Worm (Caenorhabditis elegans) whole organism, L3 larva: ENCODE measurements around the gene ZK1240.6.
A peak's percentile ranks its signal among the peaks of the same experiment; 100 is the strongest.

ENCODE experiments used
- ZK546.5 ChIP-seq: sonication (generic microtip); optimal IDR thresholded peaks from 2 replicates; lab custom pipeline; 2017; ENCODE audit warnings: missing biosample characterization, missing genetic modification characterization
- ama-1 ChIP-seq: fragments of 150-350 bp; optimal IDR thresholded peaks from 2 replicates; lab custom pipeline; 2018
- ceh-28 ChIP-seq: fragments of 150-350 bp; optimal IDR thresholded peaks from 2 replicates; lab custom pipeline; 2014; ENCODE audit warnings: missing biosample characterization, missing genetic modification reagents, missing genetic modification characterization
- ceh-9 ChIP-seq: sonication (generic microtip); optimal IDR thresholded peaks from 2 replicates; lab custom pipeline; 2018; ENCODE audit warnings: missing biosample characterization, missing genetic modification characterization
- daf-12 ChIP-seq: fragments of 150-350 bp; optimal IDR thresholded peaks from 2 replicates; lab custom pipeline; 2014; ENCODE audit warnings: missing biosample characterization, missing genetic modification reagents, missing genetic modification characterization
- egl-5 ChIP-seq: fragments of 150-350 bp; optimal IDR thresholded peaks from 2 replicates; lab custom pipeline; 2017; ENCODE audit warnings: missing biosample characterization, missing genetic modification reagents, missing genetic modification characterization, inconsistent platforms
- elt-1 ChIP-seq: fragments of 150-350 bp; optimal IDR thresholded peaks from 2 replicates; lab custom pipeline; 2014; ENCODE audit warnings: missing biosample characterization, missing genetic modification characterization
- elt-2 ChIP-seq: sonication (generic microtip); optimal IDR thresholded peaks from 2 replicates; lab custom pipeline; 2016; ENCODE audit warnings: missing genetic modification reagents, mild to moderate bottlenecking, missing genetic modification characterization, missing compliant biosample characterization
- eor-1 ChIP-seq, 2 experiments: fragments of 150-350 bp; optimal IDR thresholded peaks; 2 replicates each; lab custom pipeline; 2014 to 2018; ENCODE audit warnings: missing biosample characterization in 2 of 2, missing genetic modification characterization in 2 of 2
- fkh-10 ChIP-seq: sonication (generic microtip); optimal IDR thresholded peaks from 2 replicates; lab custom pipeline; 2017; ENCODE audit warnings: missing biosample characterization, missing genetic modification reagents, missing genetic modification characterization
- fkh-2 ChIP-seq: fragments of 150-350 bp; optimal IDR thresholded peaks from 2 replicates; lab custom pipeline; 2014; ENCODE audit warnings: missing biosample characterization, missing genetic modification reagents, missing genetic modification characterization
- fos-1 ChIP-seq: fragments of 150-350 bp; optimal IDR thresholded peaks from 2 replicates; lab custom pipeline; 2014; ENCODE audit warnings: missing biosample characterization, missing genetic modification characterization
- hmg-11 ChIP-seq: sonication (generic microtip); optimal IDR thresholded peaks from 2 replicates; lab custom pipeline; 2016; ENCODE audit warnings: missing genetic modification characterization, missing compliant biosample characterization
- jun-1 ChIP-seq: fragments of 150-350 bp; optimal IDR thresholded peaks from 2 replicates; lab custom pipeline; 2014; ENCODE audit warnings: missing biosample characterization, missing genetic modification reagents, missing genetic modification characterization
- mdl-1 ChIP-seq: fragments of 150-350 bp; optimal IDR thresholded peaks from 2 replicates; lab custom pipeline; 2014; ENCODE audit warnings: missing biosample characterization, missing genetic modification characterization
- nfya-1 ChIP-seq: sonication (generic microtip); optimal IDR thresholded peaks from 2 replicates; lab custom pipeline; 2017; ENCODE audit warnings: missing genetic modification characterization, mild to moderate bottlenecking, missing compliant biosample characterization, antibody characterized with exemption, moderate library complexity; ENCODE audit not compliant: insufficient read depth
- nhr-12 ChIP-seq: fragments of 150-350 bp; optimal IDR thresholded peaks from 2 replicates; lab custom pipeline; 2014; ENCODE audit warnings: missing biosample characterization, missing genetic modification characterization
- nhr-25 ChIP-seq: sonication (generic microtip); optimal IDR thresholded peaks from 2 replicates; lab custom pipeline; 2017; ENCODE audit warnings: missing biosample characterization, missing genetic modification characterization
- nhr-43 ChIP-seq: sonication (generic microtip); optimal IDR thresholded peaks from 2 replicates; lab custom pipeline; 2016; ENCODE audit warnings: mild to moderate bottlenecking, missing genetic modification characterization, missing compliant biosample characterization; ENCODE audit not compliant: poor library complexity, severe bottlenecking
- nhr-67 ChIP-seq: fragments of 150-350 bp; optimal IDR thresholded peaks from 2 replicates; lab custom pipeline; 2014; ENCODE audit warnings: missing biosample characterization, missing genetic modification characterization
- nhr-77 ChIP-seq: fragments of 150-350 bp; optimal IDR thresholded peaks from 2 replicates; lab custom pipeline; 2014; ENCODE audit warnings: missing biosample characterization, missing genetic modification characterization
- pha-4 ChIP-seq: fragments of 150-350 bp; optimal IDR thresholded peaks from 2 replicates; lab custom pipeline; 2014; ENCODE audit warnings: missing biosample characterization, missing genetic modification reagents, missing genetic modification characterization
- pqm-1 ChIP-seq: fragments of 150-350 bp; optimal IDR thresholded peaks from 2 replicates; lab custom pipeline; 2017; ENCODE audit warnings: missing biosample characterization, missing genetic modification characterization, inconsistent platforms
- sea-2 ChIP-seq: fragments of 150-350 bp; sonication (generic microtip); optimal IDR thresholded peaks from 4 replicates; lab custom pipeline; 2014; ENCODE audit warnings: missing biosample characterization, missing genetic modification reagents, missing genetic modification characterization
- snpc-4 ChIP-seq: fragments of 150-350 bp; optimal IDR thresholded peaks from 2 replicates; lab custom pipeline; 2014; ENCODE audit warnings: missing biosample characterization, missing genetic modification characterization
- tbx-2 ChIP-seq: sonication (generic microtip); optimal IDR thresholded peaks from 2 replicates; lab custom pipeline; 2016; ENCODE audit warnings: mild to moderate bottlenecking, missing genetic modification characterization, missing compliant biosample characterization
- unc-39 ChIP-seq: sonication (generic microtip); optimal IDR thresholded peaks from 4 replicates; lab custom pipeline; 2017; ENCODE audit warnings: missing biosample characterization, missing genetic modification characterization
- unc-62 ChIP-seq: fragments of 150-350 bp; sonication (generic microtip); optimal IDR thresholded peaks from 4 replicates; lab custom pipeline; 2014; ENCODE audit warnings: missing biosample characterization, missing genetic modification reagents, missing genetic modification characterization
- zag-1 ChIP-seq: fragments of 150-350 bp; optimal IDR thresholded peaks from 2 replicates; lab custom pipeline; 2014; ENCODE audit warnings: missing biosample characterization, missing genetic modification characterization
- ztf-11 ChIP-seq: fragments of 150-350 bp; optimal IDR thresholded peaks from 2 replicates; lab custom pipeline; 2014; ENCODE audit warnings: missing biosample characterization, missing genetic modification characterization
- ztf-4 ChIP-seq: fragments of 150-350 bp; optimal IDR thresholded peaks from 2 replicates; lab custom pipeline; 2014; ENCODE audit warnings: missing biosample characterization, missing genetic modification characterization

The ZK1240.6 gene

DNA sequence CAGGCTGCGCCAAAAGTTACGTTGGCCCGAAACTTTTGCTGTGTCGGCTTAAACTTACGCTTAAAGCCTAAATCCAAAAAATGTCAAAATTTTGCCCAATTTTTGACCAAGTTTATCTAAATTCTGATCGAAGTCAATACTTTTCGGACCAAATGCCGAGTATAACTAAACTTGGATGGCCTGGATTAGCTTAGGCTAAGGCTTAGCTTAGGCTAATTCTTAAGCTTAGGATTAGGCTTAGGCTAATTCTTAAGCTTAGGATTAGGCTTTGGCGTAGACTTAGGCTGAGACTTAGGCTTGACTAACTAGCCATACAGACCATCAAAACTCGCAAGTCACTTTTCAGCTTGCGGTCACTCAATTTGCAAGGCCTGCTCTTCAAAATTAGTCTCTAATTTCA is 13.5 kb upstream of the ZK1240.6 start:
- TF ChIP-seq ama-1 (lab: Kevin White, UChicago), result no peak
- TF ChIP-seq mdl-1 (tag; lab: Kevin White, UChicago), result no peak
- no peak for TF ChIP-seq ZK546.5 (tag; lab: Kevin White, UChicago)
- TF ChIP-seq unc-39 (tag; lab: Kevin White, UChicago), result no peak
- TF ChIP-seq, all 47 proteins: peak for 0

- TF ChIP-seq ztf-4 (tag; lab: Kevin White, UChicago) (no peak), pha-4 (tag; lab: Kevin White, UChicago) (peak; percentile 51), elt-2 (tag; lab: Kevin White, UChicago) (peak; percentile 87), pqm-1 (tag; lab: Kevin White, UChicago) (peak; percentile 49)
These were observed 12.9 kb upstream of the ZK1240.6 start, which contains the start of gene F43C11.7 for ce11 chrII:2335572-2335971. Gene F43C11.7, plus strand, starts transcription at chrII:2335897.

DNA sequence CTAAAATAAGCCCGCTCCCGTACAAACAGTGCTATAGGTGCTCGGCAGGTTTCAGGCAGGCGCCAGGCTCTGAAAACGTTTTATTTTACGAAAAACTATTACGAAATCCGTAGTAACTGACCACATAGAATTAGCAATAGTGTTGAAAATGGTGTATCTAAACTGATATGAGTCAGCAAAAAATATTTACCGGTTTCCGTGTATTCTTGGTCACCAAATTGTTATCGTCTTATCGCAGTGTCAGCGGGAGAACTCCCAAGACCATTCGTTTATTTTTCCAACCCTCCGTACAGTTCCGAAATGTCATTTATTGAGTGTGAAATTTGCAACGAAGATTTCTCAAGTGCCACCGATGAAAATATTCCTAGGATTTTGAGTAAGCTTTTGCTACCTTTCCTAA is 9.5 kb upstream of the ZK1240.6 start, which contains the start of gene F43C11.8:
F43C11.8 (plus strand) TSS at position 301 of the 400 bp plus-strand sequence.
- TF ChIP-seq zag-1, result no peak
- TF ChIP-seq nfya-1, result no peak
- no peak for TF ChIP-seq sea-2 (GFP tag; lab: Kevin White, UChicago)
- TF ChIP-seq ceh-9 (tag; lab: Kevin White, UChicago), result no peak
- TF ChIP-seq ZK546.5 (tag; lab: Kevin White, UChicago), result no peak
- no peak for TF ChIP-seq hmg-11
- no peak for TF ChIP-seq egl-5

DNA sequence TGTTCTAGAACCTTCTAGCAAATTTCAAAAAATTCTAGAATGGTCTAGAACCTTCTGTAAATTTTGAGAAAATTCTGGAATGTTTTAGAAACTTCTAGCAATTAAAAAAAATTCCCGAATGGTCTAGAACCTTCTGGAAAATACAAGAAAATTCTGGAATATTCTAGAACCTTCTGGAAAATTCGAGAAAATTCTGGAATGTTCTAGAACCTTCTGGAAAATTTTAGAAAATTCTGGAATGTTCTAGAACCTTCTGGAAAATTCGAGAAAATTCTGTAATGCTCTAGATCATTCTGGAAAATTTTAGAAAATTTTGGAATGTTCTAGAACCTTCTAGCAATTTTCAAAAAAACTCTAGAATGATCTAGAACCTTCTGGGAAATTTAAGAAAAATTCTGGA is 7.8 kb upstream of the ZK1240.6 start:
- TF ChIP-seq snpc-4 (no peak), mdl-1 (tag; lab: Kevin White, UChicago) (no peak)

ce11 chrII:2328963-2329442 is 6.3 kb upstream of the ZK1240.6 start, which contains the start of the genes ZK1240.8 and ZK1240.1:
Gene ZK1240.8, minus strand, starts transcription at chrII:2329063.
Gene ZK1240.1, plus strand, starts transcription at chrII:2329392.
- no peak for TF ChIP-seq fos-1 (tag; lab: Kevin White, UChicago)
- TF ChIP-seq nhr-25 (tag; lab: Kevin White, UChicago), result no peak
- TF ChIP-seq egl-5, result no peak
- no peak for TF ChIP-seq nhr-67 (tag; lab: Kevin White, UChicago)
- no peak for TF ChIP-seq ceh-28
- no peak for TF ChIP-seq zag-1
- no peak for TF ChIP-seq ZK546.5 (tag; lab: Kevin White, UChicago)
- TF ChIP-seq nfya-1, result no peak
- no peak for TF ChIP-seq elt-1 (tag; lab: Kevin White, UChicago)
- no peak for TF ChIP-seq tbx-2
- no peak for TF ChIP-seq eor-1 (tag; optimal IDR thresholded peaks at IDR 0.05; lab: Kevin White, UChicago)
- TF ChIP-seq unc-62 (GFP tag; lab: Kevin White, UChicago), result no peak
- TF ChIP-seq nhr-12 (tag; lab: Kevin White, UChicago), result no peak
- TF ChIP-seq nhr-43 (tag; lab: Kevin White, UChicago), result no peak
- TF ChIP-seq ceh-9 (tag; lab: Kevin White, UChicago), result no peak

DNA sequence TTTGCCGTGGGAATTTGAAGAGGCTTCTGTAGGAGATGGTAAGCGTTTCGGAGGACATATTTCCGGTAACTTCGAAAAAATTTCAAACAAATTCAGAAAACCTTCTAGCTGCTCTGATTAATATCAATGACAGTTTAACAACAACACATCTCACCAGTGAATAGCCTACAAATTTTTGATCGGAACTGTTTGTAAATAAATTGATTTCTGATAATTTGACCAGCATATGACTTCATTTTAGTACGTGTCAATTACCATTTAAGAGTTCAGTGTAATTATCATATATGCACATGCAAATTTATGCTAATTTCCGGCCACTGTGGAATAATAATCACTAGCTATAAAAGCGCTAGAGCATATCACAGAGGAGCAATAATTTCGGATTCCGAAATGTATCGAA is 2.2 kb upstream of the ZK1240.6 start, which contains the start of gene ZK1240.11:
ZK1240.11 (plus strand) TSS at position 301 of the 400 bp plus-strand sequence.
- no peak for TF ChIP-seq ztf-11
- no peak for TF ChIP-seq fkh-10 (GFP tag; lab: Kevin White, UChicago)
- TF ChIP-seq nhr-25 (tag; lab: Kevin White, UChicago), result no peak
- no peak for TF ChIP-seq nhr-67 (tag; lab: Kevin White, UChicago)
- no peak for TF ChIP-seq daf-12 (tag; lab: Kevin White, UChicago)
- TF ChIP-seq nhr-77, result no peak
- no peak for TF ChIP-seq ztf-4 (tag; lab: Kevin White, UChicago)
- TF ChIP-seq fkh-2 (tag; lab: Kevin White, UChicago), result no peak
- TF ChIP-seq sea-2 (GFP tag; lab: Kevin White, UChicago), result no peak
- TF ChIP-seq pha-4 (tag; lab: Kevin White, UChicago), result no peak
- TF ChIP-seq jun-1 (tag; lab: Kevin White, UChicago), result no peak
